Worm (Caenorhabditis elegans): ENCODE results near the gene Y46D2A.1.

ce11 chrII:3278634-3279033 is 43.7 kb upstream of the Y46D2A.1 start, which contains the start of gene wht-4:
- TF ChIP-seq ceh-16 (tag; optimal IDR thresholded peaks at IDR 0.05) (no peak), ztf-1 (GFP tag; conservative IDR thresholded peaks at IDR 0.05) (no peak), lsy-2 (tag; optimal IDR thresholded peaks at IDR 0.05) (no peak), nhr-11 (tag; optimal IDR thresholded peaks at IDR 0.05) (no peak), sma-9 (GFP tag; optimal IDR thresholded peaks at IDR 0.05) (no peak), sma-9 (tag; optimal IDR thresholded peaks at IDR 0.05) (no peak), ama-1 (optimal IDR thresholded peaks at IDR 0.05) (no peak)

Data from whole organism, L2 larva.